Fruit fly (Drosophila melanogaster): Measurements from ENCODE around the gene Task7.

Task7 gene

dm6 chr3R:9434543-9435407 is 22.7 kb upstream of the Task7 start (continued):
- TF ChIP-seq ttk (GFP tag; IDR thresholded peaks at IDR 0.05), result peak; percentile 81
- no peak for TF ChIP-seq hb (GFP tag; IDR thresholded peaks at IDR 0.05; ENCODE audit: partially characterized antibody)
- TF ChIP-seq CG15601 (tag; optimal IDR thresholded peaks at IDR 0.05), result peak; percentile 69
- peak; percentile 69 for TF ChIP-seq Antp (GFP tag; optimal IDR thresholded peaks at IDR 0.05)
- peak; percentile 69 for TF ChIP-seq pnt (GFP tag; optimal IDR thresholded peaks at IDR 0.05)
- peak; percentile 19 for TF ChIP-seq CG9876 (GFP tag; optimal IDR thresholded peaks at IDR 0.05)
- TF ChIP-seq Fer2 (tag; optimal IDR thresholded peaks at IDR 0.05), result peak; percentile 80
- no peak for TF ChIP-seq Opbp (GFP tag; IDR thresholded peaks at IDR 0.05; ENCODE audit: partially characterized antibody)
- TF ChIP-seq Ptx1 (GFP tag; IDR thresholded peaks at IDR 0.05), result peak; percentile 90
- TF ChIP-seq ab (GFP tag; optimal IDR thresholded peaks at IDR 0.05), result no peak
- TF ChIP-seq pfk (GFP tag; optimal IDR thresholded peaks at IDR 0.05), result no peak
- no peak for TF ChIP-seq dan (GFP tag; IDR thresholded peaks at IDR 0.05)
- peak; percentile 84 for TF ChIP-seq CG3847 (GFP tag; IDR thresholded peaks at IDR 0.05)
- TF ChIP-seq PHDP (tag; optimal IDR thresholded peaks at IDR 0.05), result peak; percentile 92
- no peak for TF ChIP-seq Dll (GFP tag; IDR thresholded peaks at IDR 0.05; ENCODE audit: partially characterized antibody)
- TF ChIP-seq CG14667 (GFP tag; IDR thresholded peaks at IDR 0.05), result peak; percentile 80
- peak; percentile 49 for TF ChIP-seq NC2α (GFP tag; optimal IDR thresholded peaks at IDR 0.05)
- peak; percentile 51 for TF ChIP-seq psq (GFP tag; optimal IDR thresholded peaks at IDR 0.05)
- TF ChIP-seq CG18599 (GFP tag; optimal IDR thresholded peaks at IDR 0.05), result peak; percentile 91
- no peak for TF ChIP-seq Dref (GFP tag; IDR thresholded peaks at IDR 0.05)
- TF ChIP-seq CG8944 (GFP tag; optimal IDR thresholded peaks at IDR 0.05), result peak; percentile 67
- TF ChIP-seq al (GFP tag; IDR thresholded peaks at IDR 0.05), result peak; percentile 89
- peak; percentile 83 for TF ChIP-seq esg (GFP tag; conservative IDR thresholded peaks at IDR 0.05)
- peak; percentile 91 for TF ChIP-seq H2.0 (GFP tag; IDR thresholded peaks at IDR 0.05)
- TF ChIP-seq CG16863 (GFP tag; optimal IDR thresholded peaks at IDR 0.05), result peak; percentile 82
- TF ChIP-seq BtbVII (GFP tag; optimal IDR thresholded peaks at IDR 0.05), result peak; percentile 76
- TF ChIP-seq CG8924 (tag; optimal IDR thresholded peaks at IDR 0.05), result peak; percentile 91
- TF ChIP-seq dpn (GFP tag; optimal IDR thresholded peaks at IDR 0.05), result peak; percentile 83 to 85
- TF ChIP-seq CG9215 (GFP tag; IDR thresholded peaks at IDR 0.05), result peak; percentile 78
- TF ChIP-seq slp2 (GFP tag; optimal IDR thresholded peaks at IDR 0.05), result peak; percentile 72
- TF ChIP-seq Oaz (GFP tag; IDR thresholded peaks at IDR 0.05), result peak; percentile 85
- peak; percentile 71 for TF ChIP-seq GATAe (GFP tag; conservative IDR thresholded peaks at IDR 0.05)
- TF ChIP-seq Lhr (GFP tag; optimal IDR thresholded peaks at IDR 0.05), result peak; percentile 38
- no peak for TF ChIP-seq Dp (GFP tag; optimal IDR thresholded peaks at IDR 0.05)
- TF ChIP-seq CG1602 (GFP tag; optimal IDR thresholded peaks at IDR 0.05), result peak; percentile 77
- TF ChIP-seq CG13894 (tag; optimal IDR thresholded peaks at IDR 0.05), result peak; percentile 69
- peak; percentile 75 for TF ChIP-seq ewg (GFP tag; optimal IDR thresholded peaks at IDR 0.05)
- TF ChIP-seq CG10462 (GFP tag; optimal IDR thresholded peaks at IDR 0.05), result peak; percentile 65
- no peak for TF ChIP-seq CG30020 (tag; optimal IDR thresholded peaks at IDR 0.05)
- TF ChIP-seq ac (GFP tag; optimal IDR thresholded peaks at IDR 0.05), result no peak
- peak; percentile 39 for TF ChIP-seq CG4282 (GFP tag; optimal IDR thresholded peaks at IDR 0.05)
- TF ChIP-seq CG16813 (GFP tag; IDR thresholded peaks at IDR 0.05; ENCODE audit: partially characterized antibody), result no peak
- peak; percentile 62 for TF ChIP-seq NC2β (GFP tag; optimal IDR thresholded peaks at IDR 0.05)
- TF ChIP-seq CG9437 (GFP tag; optimal IDR thresholded peaks at IDR 0.05), result peak; percentile 72
- no peak for TF ChIP-seq Tbp (GFP tag; optimal IDR thresholded peaks at IDR 0.05)
- TF ChIP-seq CG15073 (GFP tag; optimal IDR thresholded peaks at IDR 0.05), result no peak
- no peak for TF ChIP-seq CG8765 (GFP tag; IDR thresholded peaks at IDR 0.05)
- peak; percentile 69 for TF ChIP-seq CG8089 (GFP tag; optimal IDR thresholded peaks at IDR 0.05)
- TF ChIP-seq ap (GFP tag; IDR thresholded peaks at IDR 0.05), result peak; percentile 85
- TF ChIP-seq Kr (GFP tag; optimal IDR thresholded peaks at IDR 0.05), result no peak

Measured in whole organism, embryonic.